Worm (Caenorhabditis elegans): Measurements from ENCODE around the gene unc-80.

The unc-80 gene

ce11 chrV:20879069-20879667, at the start of gene unc-80:
unc-80 (plus strand) TSS chrV:20879601.
- TF ChIP-seq F13H6.1 (tag; optimal IDR thresholded peaks at IDR 0.05) (peak; percentile 42), mdl-1 (tag; optimal IDR thresholded peaks at IDR 0.05) (no peak), ceh-82 (tag; optimal IDR thresholded peaks at IDR 0.05) (no peak), peb-1 (tag; optimal IDR thresholded peaks at IDR 0.05) (no peak), nhr-129 (tag; optimal IDR thresholded peaks at IDR 0.05) (peak; percentile 61), unc-55 (GFP tag; optimal IDR thresholded peaks at IDR 0.05) (peak; percentile 91), sma-3 (GFP tag; optimal IDR thresholded peaks at IDR 0.05) (no peak), ceh-16 (tag; optimal IDR thresholded peaks at IDR 0.05) (no peak), elt-3 (tag; optimal IDR thresholded peaks at IDR 0.05) (no peak), sma-9 (GFP tag; optimal IDR thresholded peaks at IDR 0.05) (peak; percentile 62), sma-9 (tag; optimal IDR thresholded peaks at IDR 0.05) (no peak), egl-27 (tag; optimal IDR thresholded peaks at IDR 0.05) (peak; percentile 44), zag-1 (tag; optimal IDR thresholded peaks at IDR 0.05) (peak; percentile 83), C34F6.9 (tag; optimal IDR thresholded peaks at IDR 0.05) (peak; percentile 82), nhr-6 (tag; optimal IDR thresholded peaks at IDR 0.05) (peak; percentile 37), gmeb-1 (tag; optimal IDR thresholded peaks at IDR 0.05) (no peak), unc-39 (tag; optimal IDR thresholded peaks at IDR 0.05) (no peak), nhr-12 (tag; optimal IDR thresholded peaks at IDR 0.05) (no peak), snpc-4 (tag; optimal IDR thresholded peaks at IDR 0.05) (peak; percentile 27), ztf-11 (tag; optimal IDR thresholded peaks at IDR 0.05) (no peak), dmd-4 (tag; optimal IDR thresholded peaks at IDR 0.05) (no peak), lsy-2 (tag; optimal IDR thresholded peaks at IDR 0.05) (peak; percentile 30 to 68), sem-4 (tag; optimal IDR thresholded peaks at IDR 0.05) (peak; percentile 13), lin-13 (GFP tag; optimal IDR thresholded peaks at IDR 0.05) (peak; percentile 36), crh-2 (tag; optimal IDR thresholded peaks at IDR 0.05) (peak; percentile 80)

ce11 chrV:20830409-20830808, 49.0 kb upstream of the unc-80 start:
- no peak for TF ChIP-seq nhr-237 (tag; optimal IDR thresholded peaks at IDR 0.05)
- no peak for TF ChIP-seq Y55F3AM.14 (GFP tag; optimal IDR thresholded peaks at IDR 0.05)
- TF ChIP-seq lin-11 (tag; optimal IDR thresholded peaks at IDR 0.05): no peak
- TF ChIP-seq ceh-16 (tag; optimal IDR thresholded peaks at IDR 0.05): no peak
- no peak for TF ChIP-seq ztf-11 (tag; optimal IDR thresholded peaks at IDR 0.05)
- TF ChIP-seq mab-5 (tag; optimal IDR thresholded peaks at IDR 0.05): no peak
- TF ChIP-seq lin-39 (tag; optimal IDR thresholded peaks at IDR 0.05): no peak
- TF ChIP-seq nhr-25 (tag; optimal IDR thresholded peaks at IDR 0.05): no peak
- TF ChIP-seq C34F6.9 (tag; optimal IDR thresholded peaks at IDR 0.05): no peak
- TF ChIP-seq gmeb-1 (tag; optimal IDR thresholded peaks at IDR 0.05): no peak
- no peak for TF ChIP-seq nhr-10 (tag; optimal IDR thresholded peaks at IDR 0.05)
- TF ChIP-seq lsy-2 (tag; optimal IDR thresholded peaks at IDR 0.05): no peak
- no peak for TF ChIP-seq alr-1 (tag; optimal IDR thresholded peaks at IDR 0.05)
- no peak for TF ChIP-seq unc-62 (GFP tag; optimal IDR thresholded peaks at IDR 0.05)
- no peak for TF ChIP-seq snpc-4 (tag; optimal IDR thresholded peaks at IDR 0.05)
- TF ChIP-seq lin-13 (GFP tag; optimal IDR thresholded peaks at IDR 0.05): no peak
- TF ChIP-seq ama-1 (optimal IDR thresholded peaks at IDR 0.05): no peak

- TF ChIP-seq aly-2 (tag; optimal IDR thresholded peaks at IDR 0.05) (no peak), ztf-1 (GFP tag; conservative IDR thresholded peaks at IDR 0.05) (no peak), fos-1 (tag; optimal IDR thresholded peaks at IDR 0.05) (peak; percentile 93), crh-2 (tag; optimal IDR thresholded peaks at IDR 0.05) (peak; percentile 1), C34F6.9 (tag; optimal IDR thresholded peaks at IDR 0.05) (no peak), alr-1 (tag; optimal IDR thresholded peaks at IDR 0.05) (no peak), nhr-23 (tag; optimal IDR thresholded peaks at IDR 0.05) (no peak), ceh-82 (tag; optimal IDR thresholded peaks at IDR 0.05) (no peak), lsy-2 (tag; optimal IDR thresholded peaks at IDR 0.05) (no peak), mab-5 (tag; optimal IDR thresholded peaks at IDR 0.05) (no peak), nhr-129 (tag; optimal IDR thresholded peaks at IDR 0.05) (peak; percentile 34), lin-13 (GFP tag; optimal IDR thresholded peaks at IDR 0.05) (no peak), ZK546.5 (tag; optimal IDR thresholded peaks at IDR 0.05) (no peak), nhr-25 (tag; optimal IDR thresholded peaks at IDR 0.05) (no peak), gmeb-1 (tag; optimal IDR thresholded peaks at IDR 0.05) (peak; percentile 16), nhr-77 (tag; optimal IDR thresholded peaks at IDR 0.05) (no peak), mdl-1 (tag; optimal IDR thresholded peaks at IDR 0.05) (no peak), zag-1 (tag; optimal IDR thresholded peaks at IDR 0.05) (no peak), nhr-10 (tag; optimal IDR thresholded peaks at IDR 0.05) (no peak), ztf-11 (tag; optimal IDR thresholded peaks at IDR 0.05) (no peak), mbf-1 (tag; optimal IDR thresholded peaks at IDR 0.05) (no peak), ama-1 (optimal IDR thresholded peaks at IDR 0.05) (no peak), dmd-4 (tag; optimal IDR thresholded peaks at IDR 0.05) (no peak), ceh-16 (tag; optimal IDR thresholded peaks at IDR 0.05) (no peak), sma-9 (GFP tag; optimal IDR thresholded peaks at IDR 0.05) (peak; percentile 62), sma-9 (tag; optimal IDR thresholded peaks at IDR 0.05) (no peak), blmp-1 (tag; optimal IDR thresholded peaks at IDR 0.05; ENCODE audit: insufficient read depth) (peak; percentile 2)
Observed at ce11 chrV:20831867-20832266, 47.5 kb upstream of the unc-80 start.
